Worm (Caenorhabditis elegans) whole organism, young adult: ENCODE data around the gene T04C12.9.

Experiments
- F22D6.2 ChIP-seq: sonication (generic microtip); optimal IDR thresholded peaks from 2 replicates; lab custom pipeline; 2016; ENCODE audit warnings: mild to moderate bottlenecking, missing genetic modification characterization, missing compliant biosample characterization
- K11D2.4 ChIP-seq: fragments of 200-800 bp; sonication (Bioruptor generic); IDR thresholded peaks from 2 replicates; pipeline ENCODE4 v1.3.6; 2022; ENCODE audit warnings: missing genetic modification reagents, missing genetic modification characterization, missing compliant biosample characterization
- ZK185.1 ChIP-seq: sonication (generic microtip); optimal IDR thresholded peaks from 2 replicates; lab custom pipeline; 2016; ENCODE audit warnings: mild to moderate bottlenecking, missing genetic modification characterization, missing compliant biosample characterization; ENCODE audit not compliant: poor library complexity, severe bottlenecking
- lin-35 ChIP-seq, 3 experiments: fragments of 150-350 bp in 2 of 3; sonication (generic microtip) in 1 of 3; optimal IDR thresholded peaks; 2 replicates each; lab custom pipeline; 2014 to 2018; ENCODE audit warnings: missing biosample characterization in 3 of 3, missing genetic modification characterization in 3 of 3, missing genetic modification reagents in 3 of 3
- madf-10 ChIP-seq: sonication (generic microtip); optimal IDR thresholded peaks from 2 replicates; lab custom pipeline; 2016; ENCODE audit warnings: mild to moderate bottlenecking, missing genetic modification characterization, missing compliant biosample characterization
- nfya-1 ChIP-seq: sonication (generic microtip); optimal IDR thresholded peaks from 2 replicates; lab custom pipeline; 2017; ENCODE audit warnings: antibody characterized with exemption, missing compliant biosample characterization, missing genetic modification characterization, borderline replicate concordance; ENCODE audit not compliant: insufficient read depth
- pha-4 ChIP-seq: fragments of 150-350 bp; sonication (generic microtip); optimal IDR thresholded peaks from 2 replicates; lab custom pipeline; 2014; ENCODE audit warnings: missing biosample characterization, missing genetic modification reagents, missing genetic modification characterization
- sea-2 ChIP-seq: fragments of 200-800 bp; sonication (Bioruptor generic); IDR thresholded peaks from 2 replicates; pipeline ENCODE4 v1.3.6; 2022; ENCODE audit warnings: missing genetic modification characterization, missing compliant biosample characterization
- unc-130 ChIP-seq: sonication (generic microtip); optimal IDR thresholded peaks from 2 replicates; lab custom pipeline; 2016; ENCODE audit warnings: missing genetic modification reagents, missing genetic modification characterization, missing compliant biosample characterization
- unc-62 ChIP-seq: fragments of 150-350 bp; optimal IDR thresholded peaks from 2 replicates; lab custom pipeline; 2014; ENCODE audit warnings: missing biosample characterization, missing genetic modification reagents, missing genetic modification characterization

DNA sequence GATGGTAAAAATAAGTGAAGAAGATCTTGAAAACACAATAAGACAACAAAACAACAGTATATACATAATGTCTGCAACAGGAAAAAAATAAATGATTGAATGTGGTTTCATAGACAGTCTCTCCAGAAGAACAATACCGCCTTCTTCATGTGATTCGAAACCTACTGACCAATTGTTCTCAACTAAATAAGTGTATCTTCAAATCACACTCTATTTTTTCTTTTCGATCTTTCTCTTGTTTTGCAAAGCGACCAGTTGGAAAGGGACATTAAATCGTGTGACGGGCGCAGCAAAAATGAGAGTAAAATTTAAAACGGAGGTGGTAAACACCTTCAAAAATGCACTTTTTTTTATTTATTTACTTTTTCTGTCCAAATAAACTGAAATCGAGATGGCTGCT lies 1.1 kb downstream of the T04C12.9 start:
- TF ChIP-seq nfya-1 (tag; lab: Kevin White, UChicago), result no peak
- no peak for TF ChIP-seq madf-10 (tag; lab: Kevin White, UChicago)
- no peak for TF ChIP-seq pha-4
- TF ChIP-seq F22D6.2 (tag; lab: Kevin White, UChicago), result no peak
- no peak for TF ChIP-seq K11D2.4 (GFP tag; lab: Robert Waterston, UW)
- TF ChIP-seq unc-130, result no peak
- no peak for TF ChIP-seq unc-62 (GFP tag; lab: Kevin White, UChicago)
- no peak for TF ChIP-seq sea-2 (GFP tag; lab: Robert Waterston, UW)
- TF ChIP-seq ZK185.1 (tag; lab: Kevin White, UChicago), result no peak
- no peak for TF ChIP-seq lin-35 (GFP tag; optimal IDR thresholded peaks at IDR 0.05; lab: Kevin White, UChicago)
